Worm (Caenorhabditis elegans) whole organism, L2 larva: ENCODE measurements around the gene B0393.4.

ENCODE experiments used
- lin-39 ChIP-seq: fragments of 150-350 bp; optimal IDR thresholded peaks from 2 replicates; lab custom pipeline; 2014; ENCODE audit warnings: missing biosample characterization, missing genetic modification reagents, missing genetic modification characterization
- mdl-1 ChIP-seq, 2 experiments: fragments of 150-350 bp in 1 of 2; sonication (generic microtip) in 1 of 2; optimal IDR thresholded peaks; 2 replicates each; lab custom pipeline; 2017; ENCODE audit warnings: missing biosample characterization in 2 of 2, missing genetic modification characterization in 2 of 2
- nhr-23 ChIP-seq: fragments of 150-350 bp; optimal IDR thresholded peaks from 2 replicates; lab custom pipeline; 2014; ENCODE audit warnings: missing biosample characterization, missing genetic modification reagents, missing genetic modification characterization
- snpc-4 ChIP-seq: fragments of 150-350 bp; optimal IDR thresholded peaks from 2 replicates; lab custom pipeline; 2014; ENCODE audit warnings: missing biosample characterization, missing genetic modification characterization

DNA sequence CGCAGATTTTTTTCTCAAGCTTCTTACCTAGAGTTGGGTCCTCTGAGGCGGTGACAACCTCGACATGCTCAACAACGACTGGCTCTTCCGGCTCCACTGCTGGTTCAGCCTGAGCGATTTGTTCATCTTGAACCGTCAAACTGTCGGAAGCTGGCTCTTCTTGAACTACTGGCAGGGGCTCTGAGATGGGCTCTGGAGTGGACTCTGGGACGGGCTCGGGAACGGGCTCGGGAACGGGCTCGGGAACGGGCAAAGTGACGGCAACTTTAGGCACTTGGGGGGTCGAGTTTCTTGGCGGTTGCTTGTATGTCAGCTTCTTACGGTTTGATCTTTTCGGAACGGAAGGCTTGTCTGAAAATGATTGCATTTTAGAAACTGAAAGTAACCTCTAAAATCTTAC is 563 bp downstream of the B0393.4 start:
- TF ChIP-seq nhr-23 (no peak), mdl-1 (tag; optimal IDR thresholded peaks at IDR 0.05; lab: Kevin White, UChicago) (no peak), snpc-4 (tag; lab: Kevin White, UChicago) (no peak), lin-39 (tag; lab: Kevin White, UChicago) (no peak)
